Worm (Caenorhabditis elegans) whole organism, mixed stage, embryonic: ENCODE data around the gene JC8.16.

Experiments
- ces-1 ChIP-seq: fragments of 150-350 bp; optimal IDR thresholded peaks from 2 replicates; lab custom pipeline; 2014; ENCODE audit warnings: missing biosample characterization, missing genetic modification reagents, missing genetic modification characterization
- drap-1 ChIP-seq: fragments of 200-800 bp; sonication (Bioruptor generic); optimal IDR thresholded peaks from 3 replicates; lab custom pipeline; 2018; ENCODE audit warnings: mild to moderate bottlenecking, missing genetic modification characterization, missing compliant biosample characterization
- elt-3 ChIP-seq: fragments of 150-350 bp; optimal IDR thresholded peaks from 2 replicates; lab custom pipeline; 2014; ENCODE audit warnings: missing biosample characterization, missing genetic modification characterization
- ham-2 ChIP-seq: fragments of 200-800 bp; sonication (Bioruptor generic); optimal IDR thresholded peaks from 2 replicates; lab custom pipeline; 2018; ENCODE audit warnings: mild to moderate bottlenecking, missing genetic modification characterization, missing compliant biosample characterization
- lin-13 ChIP-seq: fragments of 150-350 bp; optimal IDR thresholded peaks from 2 replicates; lab custom pipeline; 2014; ENCODE audit warnings: missing biosample characterization, missing genetic modification characterization
- lsy-2 ChIP-seq: fragments of 150-350 bp; optimal IDR thresholded peaks from 2 replicates; lab custom pipeline; 2014; ENCODE audit warnings: missing biosample characterization, missing genetic modification characterization
- mep-1 ChIP-seq: fragments of 150-350 bp; optimal IDR thresholded peaks from 2 replicates; lab custom pipeline; 2017; ENCODE audit warnings: missing biosample characterization, missing genetic modification reagents, missing genetic modification characterization, inconsistent platforms
- nhr-237 ChIP-seq: fragments of 150-350 bp; optimal IDR thresholded peaks from 2 replicates; lab custom pipeline; 2014; ENCODE audit warnings: missing biosample characterization, missing genetic modification characterization
- pha-4 ChIP-seq: fragments of 150-350 bp; optimal IDR thresholded peaks from 2 replicates; lab custom pipeline; 2018; ENCODE audit warnings: missing biosample characterization, missing genetic modification reagents, missing genetic modification characterization
- sem-2 ChIP-seq: fragments of 200-800 bp; sonication (Bioruptor generic); optimal IDR thresholded peaks from 2 replicates; lab custom pipeline; 2018; ENCODE audit warnings: mild to moderate bottlenecking, missing genetic modification characterization, missing compliant biosample characterization
- snpc-4 ChIP-seq: fragments of 150-350 bp; optimal IDR thresholded peaks from 2 replicates; lab custom pipeline; 2014; ENCODE audit warnings: missing biosample characterization, missing genetic modification characterization
- unc-39 ChIP-seq: fragments of 150-350 bp; optimal IDR thresholded peaks from 2 replicates; lab custom pipeline; 2014; ENCODE audit warnings: missing biosample characterization, missing genetic modification characterization
- unc-62 ChIP-seq: fragments of 150-350 bp; optimal IDR thresholded peaks from 2 replicates; lab custom pipeline; 2014; ENCODE audit warnings: missing biosample characterization, missing genetic modification reagents, missing genetic modification characterization
- ztf-11 ChIP-seq: fragments of 150-350 bp; optimal IDR thresholded peaks from 2 replicates; lab custom pipeline; 2014; ENCODE audit warnings: missing biosample characterization, missing genetic modification characterization

DNA sequence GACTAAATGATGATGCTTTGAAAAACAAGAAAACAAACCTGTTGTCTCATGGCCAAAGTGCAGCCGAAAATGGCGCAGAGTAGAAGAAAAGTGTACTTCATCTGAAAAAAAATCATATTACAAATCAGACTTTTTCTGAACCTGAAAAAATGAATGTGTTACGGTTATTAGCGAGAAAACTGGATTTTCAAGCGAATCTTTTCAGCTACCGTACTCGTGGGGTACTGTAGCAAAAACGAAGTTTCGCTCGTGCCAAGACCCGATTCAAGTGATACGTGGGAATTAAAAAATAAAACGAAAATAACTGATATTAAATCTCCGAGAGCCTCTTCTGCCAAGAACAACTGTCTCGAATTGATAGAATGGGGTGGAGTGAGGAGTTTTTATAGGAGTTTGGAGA lies 6.8 kb upstream of the JC8.16 start, which contains the start of gene ttr-51:
- no peak for TF ChIP-seq elt-3 (tag; lab: Kevin White, UChicago)
- TF ChIP-seq mep-1 (tag; lab: Kevin White, UChicago): no peak
- TF ChIP-seq lsy-2 (tag; lab: Kevin White, UChicago): no peak
- TF ChIP-seq ham-2 (GFP tag; lab: Kevin White, UChicago): no peak
- no peak for TF ChIP-seq ztf-11 (tag; lab: Kevin White, UChicago)
- TF ChIP-seq sem-2: no peak
- TF ChIP-seq snpc-4 (tag; lab: Kevin White, UChicago): no peak
- TF ChIP-seq lin-13: no peak
- no peak for TF ChIP-seq nhr-237 (tag; lab: Kevin White, UChicago)
- no peak for TF ChIP-seq pha-4 (tag; lab: Kevin White, UChicago)
- TF ChIP-seq drap-1 (GFP tag; lab: Kevin White, UChicago): no peak
- no peak for TF ChIP-seq ces-1 (GFP tag; lab: Kevin White, UChicago)
- TF ChIP-seq unc-62 (GFP tag; lab: Kevin White, UChicago): no peak
- TF ChIP-seq unc-39: no peak
